Worm (Caenorhabditis elegans) whole organism, L4 larva: ENCODE results near the gene C03H5.5.
A peak's percentile ranks its signal among the peaks of the same experiment; 100 is the strongest.

Experiments used
- F26F4.8 ChIP-seq: fragments of 200-800 bp; sonication (Bioruptor generic); conservative IDR thresholded peaks from 2 replicates; pipeline ENCODE4 v1.3.6; 2022; ENCODE audit warnings: missing genetic modification characterization, missing compliant biosample characterization
- F37D6.2 ChIP-seq: sonication (generic microtip); optimal IDR thresholded peaks from 2 replicates; lab custom pipeline; 2016; ENCODE audit warnings: mild to moderate bottlenecking, missing genetic modification characterization, missing compliant biosample characterization
- Y48G9A.11 ChIP-seq: fragments of 200-800 bp; sonication (Bioruptor generic); IDR thresholded peaks from 2 replicates; pipeline ENCODE4 v1.3.6; 2022; ENCODE audit warnings: missing genetic modification reagents, missing genetic modification characterization, missing compliant biosample characterization
- Y5F2A.4 ChIP-seq: fragments of 200-800 bp; sonication (Bioruptor generic); optimal IDR thresholded peaks from 2 replicates; lab custom pipeline; 2018; ENCODE audit warnings: mild to moderate bottlenecking, missing genetic modification characterization, missing compliant biosample characterization
- aha-1 ChIP-seq: fragments of 150-350 bp; peaks from one replicate; lab custom pipeline; 2014; ENCODE audit warnings: missing biosample characterization, missing genetic modification characterization
- arid-1 ChIP-seq: fragments of 200-800 bp; sonication (Bioruptor generic); conservative IDR thresholded peaks from 2 replicates; pipeline ENCODE4 v1.3.6; 2022; ENCODE audit warnings: missing genetic modification reagents, missing genetic modification characterization, missing compliant biosample characterization
- ceh-20 ChIP-seq: fragments of 200-800 bp; sonication (Bioruptor generic); IDR thresholded peaks from 2 replicates; pipeline ENCODE4 v1.3.6; 2022; ENCODE audit warnings: missing genetic modification reagents, missing genetic modification characterization, missing compliant biosample characterization
- ceh-44 ChIP-seq: fragments of 200-800 bp; sonication (Bioruptor generic); IDR thresholded peaks from 2 replicates; pipeline ENCODE4 v1.3.6; 2022; ENCODE audit warnings: missing genetic modification reagents, missing genetic modification characterization, missing compliant biosample characterization
- ceh-62 ChIP-seq: sonication (generic microtip); optimal IDR thresholded peaks from 2 replicates; lab custom pipeline; 2017; ENCODE audit warnings: missing biosample characterization, missing genetic modification characterization
- ceh-82 ChIP-seq: sonication (generic microtip); optimal IDR thresholded peaks from 2 replicates; lab custom pipeline; 2017; ENCODE audit warnings: missing biosample characterization, missing genetic modification characterization
- cey-2 ChIP-seq: sonication (generic microtip); optimal IDR thresholded peaks from 3 replicates; lab custom pipeline; 2017; ENCODE audit warnings: missing genetic modification characterization, mild to moderate bottlenecking, missing compliant biosample characterization, antibody characterized with exemption, borderline replicate concordance; ENCODE audit not compliant: insufficient read depth
- daf-12 ChIP-seq: fragments of 150-350 bp; optimal IDR thresholded peaks from 2 replicates; lab custom pipeline; 2014; ENCODE audit warnings: missing biosample characterization, missing genetic modification reagents, missing genetic modification characterization
- daf-19 ChIP-seq: fragments of 200-800 bp; sonication (Bioruptor generic); conservative IDR thresholded peaks from 2 replicates; pipeline ENCODE4 v1.3.6; 2022; ENCODE audit warnings: missing genetic modification characterization, missing compliant biosample characterization
- dmd-6 ChIP-seq: fragments of 200-800 bp; sonication (Bioruptor generic); IDR thresholded peaks from 2 replicates; pipeline ENCODE4 v1.3.6; 2022; ENCODE audit warnings: missing genetic modification reagents, missing genetic modification characterization, missing compliant biosample characterization
- dmd-8 ChIP-seq: fragments of 200-800 bp; sonication (Bioruptor generic); IDR thresholded peaks from 2 replicates; pipeline ENCODE4 v1.3.6; 2022; ENCODE audit warnings: missing genetic modification characterization, missing compliant biosample characterization
- dpl-1 ChIP-seq: fragments of 150-350 bp; optimal IDR thresholded peaks from 2 replicates; lab custom pipeline; 2014; ENCODE audit warnings: missing biosample characterization, missing genetic modification reagents, missing genetic modification characterization
- duxl-1 ChIP-seq: sonication (generic microtip); optimal IDR thresholded peaks from 2 replicates; lab custom pipeline; 2016; ENCODE audit warnings: mild to moderate bottlenecking, missing genetic modification characterization, moderate library complexity, missing compliant biosample characterization; ENCODE audit not compliant: poor library complexity
- dve-1 ChIP-seq: sonication (generic microtip); optimal IDR thresholded peaks from 2 replicates; lab custom pipeline; 2017; ENCODE audit warnings: antibody characterized with exemption, mild to moderate bottlenecking, missing genetic modification characterization, missing compliant biosample characterization; ENCODE audit not compliant: insufficient read depth
- egl-43 ChIP-seq: fragments of 200-800 bp; sonication (Bioruptor generic); IDR thresholded peaks from 2 replicates; pipeline ENCODE4 v1.3.6; 2022; ENCODE audit warnings: missing genetic modification reagents, missing genetic modification characterization, missing compliant biosample characterization
- fkh-10 ChIP-seq: fragments of 150-350 bp; optimal IDR thresholded peaks from 2 replicates; lab custom pipeline; 2014; ENCODE audit warnings: missing biosample characterization, missing genetic modification reagents, missing genetic modification characterization
- hlh-30 ChIP-seq: sonication (generic microtip); optimal IDR thresholded peaks from 2 replicates; lab custom pipeline; 2017; ENCODE audit warnings: antibody characterized with exemption, mild to moderate bottlenecking, missing genetic modification characterization, missing compliant biosample characterization; ENCODE audit not compliant: insufficient read depth
- hmg-1.1 ChIP-seq: fragments of 200-800 bp; sonication (Bioruptor generic); IDR thresholded peaks from 2 replicates; pipeline ENCODE4 v1.3.6; 2022; ENCODE audit warnings: missing genetic modification reagents, missing genetic modification characterization, missing compliant biosample characterization
- lin-1 ChIP-seq: fragments of 200-800 bp; sonication (Bioruptor generic); IDR thresholded peaks from 2 replicates; pipeline ENCODE4 v1.3.6; 2022; ENCODE audit warnings: missing genetic modification reagents, missing genetic modification characterization, missing compliant biosample characterization
- lin-39 ChIP-seq: fragments of 150-350 bp; optimal IDR thresholded peaks from 2 replicates; lab custom pipeline; 2014; ENCODE audit warnings: missing biosample characterization, missing genetic modification reagents, missing genetic modification characterization
- lsy-2 ChIP-seq, 2 experiments: fragments of 150-350 bp in 1 of 2; sonication (generic microtip) in 1 of 2; optimal IDR thresholded peaks; 2 replicates each; lab custom pipeline; 2014 to 2017; ENCODE audit warnings: missing biosample characterization in 2 of 2, missing genetic modification characterization in 2 of 2
- mep-1 ChIP-seq: fragments of 150-350 bp; sonication (generic microtip); optimal IDR thresholded peaks from 3 replicates; lab custom pipeline; 2014; ENCODE audit warnings: missing biosample characterization, missing genetic modification characterization
- mes-2 ChIP-seq: sonication (generic microtip); optimal IDR thresholded peaks from 2 replicates; lab custom pipeline; 2016; ENCODE audit warnings: missing genotype, mild to moderate bottlenecking, missing genetic modification characterization, missing compliant biosample characterization; ENCODE audit not compliant: poor library complexity, severe bottlenecking
- nhr-10 ChIP-seq: fragments of 150-350 bp; optimal IDR thresholded peaks from 2 replicates; lab custom pipeline; 2014; ENCODE audit warnings: missing biosample characterization, missing genetic modification characterization
- nhr-111 ChIP-seq: fragments of 200-800 bp; sonication (Bioruptor generic); optimal IDR thresholded peaks from 2 replicates; lab custom pipeline; 2018; ENCODE audit warnings: mild to moderate bottlenecking, missing genetic modification characterization, missing compliant biosample characterization
- nhr-25 ChIP-seq: sonication (generic microtip); optimal IDR thresholded peaks from 2 replicates; lab custom pipeline; 2017; ENCODE audit warnings: missing genetic modification characterization, mild to moderate bottlenecking, missing compliant biosample characterization, antibody characterized with exemption, moderate library complexity, borderline replicate concordance; ENCODE audit not compliant: insufficient read depth
- nhr-42 ChIP-seq: fragments of 200-800 bp; sonication (Bioruptor generic); IDR thresholded peaks from 2 replicates; pipeline ENCODE4 v1.3.6; 2022; ENCODE audit warnings: missing genetic modification characterization, missing compliant biosample characterization
- nhr-48 ChIP-seq: sonication (generic microtip); optimal IDR thresholded peaks from 2 replicates; lab custom pipeline; 2016; ENCODE audit warnings: mild to moderate bottlenecking, missing genetic modification characterization, missing compliant biosample characterization
- nhr-6 ChIP-seq: fragments of 150-350 bp; optimal IDR thresholded peaks from 2 replicates; lab custom pipeline; 2014; ENCODE audit warnings: missing biosample characterization, missing genetic modification characterization
- pqm-1 ChIP-seq: sonication (generic microtip); optimal IDR thresholded peaks from 2 replicates; lab custom pipeline; 2017; ENCODE audit warnings: missing biosample characterization, missing genetic modification characterization
- rbr-2 ChIP-seq: sonication (generic microtip); optimal IDR thresholded peaks from 2 replicates; lab custom pipeline; 2016; ENCODE audit warnings: missing genotype, missing genetic modification characterization, missing compliant biosample characterization
- set-16 ChIP-seq: fragments of 200-800 bp; sonication (Bioruptor generic); IDR thresholded peaks from 2 replicates; pipeline ENCODE4 v1.3.6; 2022; ENCODE audit warnings: missing genetic modification reagents, missing genetic modification characterization, missing compliant biosample characterization
- tag-97 ChIP-seq: fragments of 200-800 bp; sonication (Bioruptor generic); IDR thresholded peaks from 2 replicates; pipeline ENCODE4 v1.3.6; 2022; ENCODE audit warnings: missing genetic modification characterization, missing compliant biosample characterization
- tra-1 ChIP-seq: fragments of 200-800 bp; sonication (Bioruptor generic); IDR thresholded peaks from 2 replicates; pipeline ENCODE4 v1.3.6; 2022; ENCODE audit warnings: missing genetic modification reagents, missing genetic modification characterization, missing compliant biosample characterization
- unc-130 ChIP-seq: sonication (generic microtip); optimal IDR thresholded peaks from 2 replicates; lab custom pipeline; 2016; ENCODE audit warnings: missing genetic modification reagents, missing genetic modification characterization, missing compliant biosample characterization
- unc-62 ChIP-seq, 3 experiments: fragments of 150-350 bp in 1 of 3; sonication (generic microtip); optimal IDR thresholded peaks in 2 of 3; peaks in 1 of 3; 1 replicate in 1 of 3; 2 replicates in 2 of 3; lab custom pipeline; 2014 to 2017; ENCODE audit warnings: missing biosample characterization in 3 of 3, missing genetic modification characterization in 3 of 3, missing genetic modification reagents in 3 of 3, missing genotype in 1 of 3
- zag-1 ChIP-seq: fragments of 150-350 bp; optimal IDR thresholded peaks from 2 replicates; lab custom pipeline; 2014; ENCODE audit warnings: missing biosample characterization, missing genetic modification characterization
- zip-11 ChIP-seq: fragments of 200-800 bp; sonication (Bioruptor generic); IDR thresholded peaks from 2 replicates; pipeline ENCODE4 v1.3.6; 2022; ENCODE audit warnings: missing genetic modification characterization, missing compliant biosample characterization

Gene C03H5.5

DNA sequence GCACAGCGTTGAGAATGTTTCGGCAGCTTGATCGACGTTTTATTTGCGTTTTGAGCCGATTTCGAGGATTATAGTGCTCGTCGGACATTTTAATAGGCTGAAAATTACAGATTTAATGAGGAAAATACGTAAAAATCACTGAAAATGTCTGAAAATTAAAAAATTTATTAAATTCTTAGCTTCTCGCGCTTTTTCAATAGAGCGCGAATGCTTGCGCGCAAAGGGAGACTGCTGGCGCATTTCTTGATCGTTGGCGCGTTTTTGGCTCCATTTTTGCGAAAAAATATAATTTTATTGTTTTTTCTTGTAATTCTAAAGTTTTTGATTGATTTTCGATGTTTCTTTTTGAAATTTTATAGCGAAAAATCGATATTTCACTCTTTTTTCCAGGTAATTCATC, 25.7 kb upstream of the C03H5.5 start, which contains the start of the genes dnsn-1 and C24H12.4 (continued):
- TF ChIP-seq nhr-48: peak; percentile 41
- no peak for TF ChIP-seq cey-2
- TF ChIP-seq nhr-111 (GFP tag; lab: Kevin White, UChicago): no peak
- TF ChIP-seq Y48G9A.11: peak; percentile 29; the same call in 1 of the 2 replicates
- TF ChIP-seq hmg-1.1: peak; percentile 83
- TF ChIP-seq dmd-6 (GFP tag; lab: Robert Waterston, UW): peak; percentile 77
- TF ChIP-seq hlh-30 (tag; lab: Kevin White, UChicago): peak; percentile 82
- TF ChIP-seq duxl-1 (tag; lab: Kevin White, UChicago): peak; percentile 91
- TF ChIP-seq pqm-1 (tag; lab: Kevin White, UChicago): no peak
- no peak for TF ChIP-seq lin-39 (tag; lab: Kevin White, UChicago)
- peak; percentile 16 for TF ChIP-seq nhr-25 (tag; lab: Kevin White, UChicago)
- no peak for TF ChIP-seq unc-62 (GFP tag; optimal IDR thresholded peaks at IDR 0.05 in 1 of 2; lab: Kevin White, UChicago)
- TF ChIP-seq unc-62 (tag; optimal IDR thresholded peaks at IDR 0.05; lab: Kevin White, UChicago): no peak

DNA sequence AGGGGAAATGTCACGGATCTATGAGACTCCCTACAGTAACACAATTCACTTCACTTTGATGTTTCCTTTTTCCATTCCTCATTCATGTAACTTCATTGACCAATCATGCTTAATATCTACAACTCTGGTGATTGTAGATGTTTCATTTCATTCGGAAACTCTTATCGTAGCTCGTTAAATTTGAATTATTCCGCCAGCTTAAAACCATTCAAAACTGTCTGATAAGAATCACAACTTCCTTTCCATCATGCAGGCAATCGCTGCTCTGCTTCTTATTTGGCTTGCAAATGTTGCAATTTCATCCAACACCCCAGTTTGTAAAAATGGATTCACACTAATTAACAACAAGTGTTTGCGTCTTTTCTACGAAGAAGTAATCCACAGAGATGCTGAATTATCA, 17.3 kb upstream of the C03H5.5 start, which contains the start of gene clec-10:
clec-10 (plus strand) TSS at position 244 of the 400 bp plus-strand sequence.
- no peak for TF ChIP-seq lin-1
- TF ChIP-seq daf-12 (tag; lab: Kevin White, UChicago): no peak
- TF ChIP-seq Y5F2A.4 (GFP tag; lab: Kevin White, UChicago): no peak
- TF ChIP-seq pqm-1 (tag; lab: Kevin White, UChicago): peak; percentile 84
- no peak for TF ChIP-seq dmd-8
- peak; percentile 28 for TF ChIP-seq dve-1 (tag; lab: Kevin White, UChicago)
- no peak for TF ChIP-seq daf-19 (GFP tag; lab: Robert Waterston, UW)
- TF ChIP-seq zip-11: no peak
- TF ChIP-seq dpl-1: no peak

- TF ChIP-seq hmg-1.1 (peak; percentile 64), mep-1 (tag; lab: Kevin White, UChicago) (peak; percentile 48), F26F4.8 (GFP tag; lab: Robert Waterston, UW) (no peak), rbr-2 (tag; lab: Kevin White, UChicago) (peak; percentile 18), aha-1 (tag; lab: Kevin White, UChicago) (peak; percentile 89), F37D6.2 (tag; lab: Kevin White, UChicago) (peak; percentile 26), nhr-6 (no peak), fkh-10 (peak; percentile 48), mes-2 (tag; lab: Kevin White, UChicago) (peak; percentile 6), lsy-2 (tag; optimal IDR thresholded peaks at IDR 0.05; lab: Kevin White, UChicago) (peak in 1 of 2 experiments; percentile 34)
- TF ChIP-seq, all 104 proteins: peak for 8
Measured at ce11 chrII:401211-401610, 16.1 kb upstream of the C03H5.5 start.

- TF ChIP-seq ceh-44 (GFP tag; lab: Robert Waterston, UW): no peak
- TF ChIP-seq nhr-48: no peak
- peak; percentile 8 for TF ChIP-seq aha-1 (tag; lab: Kevin White, UChicago)
- TF ChIP-seq, all 104 proteins: peak for 1
Measured at ce11 chrII:400167-400566, 15.0 kb upstream of the C03H5.5 start.

DNA sequence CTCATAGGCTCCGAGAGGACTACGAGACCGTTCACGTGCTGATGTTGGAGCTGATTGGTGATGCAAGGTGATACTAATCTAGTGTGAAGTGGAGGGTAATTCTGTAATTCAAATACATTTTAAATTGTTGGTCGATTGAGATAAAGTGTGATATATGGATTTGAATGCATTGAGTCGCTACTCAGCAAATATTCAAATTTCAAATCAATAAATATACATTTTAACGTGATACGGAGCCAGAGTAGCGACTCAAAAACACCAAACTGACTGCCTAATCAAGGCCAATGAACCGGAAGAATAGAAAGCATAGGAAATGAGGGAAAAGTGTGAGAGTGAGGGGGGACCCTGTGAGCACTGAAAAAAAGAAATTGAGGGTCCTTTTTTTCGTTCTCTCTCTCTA, 14.2 kb upstream of the C03H5.5 start, which contains the start of gene C03H5.6:
C03H5.6 (minus strand) TSS at position 101 of the 400 bp plus-strand sequence.
- TF ChIP-seq arid-1 (GFP tag; lab: Robert Waterston, UW): no peak
- TF ChIP-seq nhr-42 (GFP tag; lab: Robert Waterston, UW): no peak
- TF ChIP-seq mes-2 (tag; lab: Kevin White, UChicago): no peak
- no peak for TF ChIP-seq ceh-20 (GFP tag; lab: Robert Waterston, UW)
- TF ChIP-seq nhr-10 (tag; lab: Kevin White, UChicago): no peak
- no peak for TF ChIP-seq tra-1 (GFP tag; lab: Robert Waterston, UW)
- no peak for TF ChIP-seq egl-43 (GFP tag; lab: Robert Waterston, UW)
- TF ChIP-seq unc-130: no peak
- TF ChIP-seq set-16 (GFP tag; lab: Robert Waterston, UW): no peak
- no peak for TF ChIP-seq hmg-1.1
- TF ChIP-seq ceh-44 (GFP tag; lab: Robert Waterston, UW): no peak
- TF ChIP-seq zag-1 (tag; lab: Kevin White, UChicago): no peak
- no peak for TF ChIP-seq ceh-62 (tag; lab: Kevin White, UChicago)
- no peak for TF ChIP-seq ceh-82
- TF ChIP-seq tag-97 (GFP tag; lab: Robert Waterston, UW): no peak
